Fruit fly (Drosophila melanogaster): ENCODE data around the gene sav.
A peak's percentile ranks its signal among the peaks of the same experiment; 100 is the strongest.

sav gene

DNA sequence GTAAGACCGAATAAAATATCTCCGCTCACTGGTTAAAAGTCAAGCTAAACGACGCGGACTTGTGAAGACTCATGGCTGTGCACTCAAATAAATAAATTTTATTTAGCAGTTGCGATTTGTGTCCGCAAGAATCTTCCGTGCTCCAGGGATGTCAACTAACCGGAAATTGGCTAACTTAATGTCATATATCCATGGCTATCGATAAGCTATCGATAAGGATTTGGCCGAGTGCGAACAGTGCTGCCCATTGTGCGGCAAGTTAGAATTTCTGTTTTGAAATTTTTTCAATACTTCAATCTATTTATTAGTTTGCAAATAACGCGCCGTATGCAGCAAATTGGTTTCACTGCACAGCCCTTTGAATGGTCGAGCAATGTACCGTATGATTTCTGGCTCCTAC lies 7.2 kb downstream of the sav start, which contains the start of gene p53 (continued):
- TF ChIP-seq Usf (GFP tag; optimal IDR thresholded peaks at IDR 0.05) (peak; percentile 21), rib (GFP tag; IDR thresholded peaks at IDR 0.05) (peak; percentile 33), dati (GFP tag; IDR thresholded peaks at IDR 0.05) (peak; percentile 48; the same call in 1 of the 2 replicates), Neu2 (GFP tag; optimal IDR thresholded peaks at IDR 0.05; ENCODE audit: borderline replicate concordance) (no peak), CG8944 (GFP tag; optimal IDR thresholded peaks at IDR 0.05) (peak; percentile 20), zen (tag; optimal IDR thresholded peaks at IDR 0.05) (peak; percentile 52), esg (GFP tag; conservative IDR thresholded peaks at IDR 0.05) (no peak), croc (GFP tag; conservative IDR thresholded peaks at IDR 0.05) (peak; percentile 25; the same call in 2 of the 3 replicates), Nf-YC (tag; optimal IDR thresholded peaks at IDR 0.05) (peak; percentile 18), luna (GFP tag; optimal IDR thresholded peaks at IDR 0.05) (peak; percentile 64), YL-1 (GFP tag; optimal IDR thresholded peaks at IDR 0.05) (peak; percentile 44), CG6254 (GFP tag; optimal IDR thresholded peaks at IDR 0.05) (peak; percentile 62), Pdp1 (GFP tag; optimal IDR thresholded peaks at IDR 0.05) (peak; percentile 57 to 59), Fer2 (tag; optimal IDR thresholded peaks at IDR 0.05) (peak; percentile 57), Myb (GFP tag; optimal IDR thresholded peaks at IDR 0.05) (peak; percentile 56), Dll (GFP tag; IDR thresholded peaks at IDR 0.05; ENCODE audit: partially characterized antibody) (peak; percentile 71), CG3065 (GFP tag; optimal IDR thresholded peaks at IDR 0.05) (no peak), jumu (GFP tag; optimal IDR thresholded peaks at IDR 0.05) (no peak), CG7786 (GFP tag; optimal IDR thresholded peaks at IDR 0.05) (peak; percentile 28), CG13296 (GFP tag; optimal IDR thresholded peaks at IDR 0.05) (peak; percentile 76), Drgx (GFP tag; IDR thresholded peaks at IDR 0.05) (no peak), zf30C (GFP tag; optimal IDR thresholded peaks at IDR 0.05) (no peak), Camta (GFP tag; optimal IDR thresholded peaks at IDR 0.05) (peak; percentile 83), pros (GFP tag; optimal IDR thresholded peaks at IDR 0.05) (no peak), Bdp1 (GFP tag; optimal IDR thresholded peaks at IDR 0.05) (peak; percentile 41), CG2678 (tag; optimal IDR thresholded peaks at IDR 0.05) (peak; percentile 55), pfk (GFP tag; optimal IDR thresholded peaks at IDR 0.05) (peak; percentile 37), ken (GFP tag; IDR thresholded peaks at IDR 0.05) (peak; percentile 62; the same call in 2 of the 3 replicates), CG14667 (GFP tag; IDR thresholded peaks at IDR 0.05) (0 out of 2 replicates have a peak, but pooled peaks have one; percentile 8), Dad (GFP tag; optimal IDR thresholded peaks at IDR 0.05) (peak; percentile 75), CHES-1-like (GFP tag; optimal IDR thresholded peaks at IDR 0.05) (peak; percentile 68), Dref (GFP tag; IDR thresholded peaks at IDR 0.05) (peak; percentile 88), ac (GFP tag; optimal IDR thresholded peaks at IDR 0.05) (peak; percentile 16), CG5245 (GFP tag; optimal IDR thresholded peaks at IDR 0.05) (peak; percentile 54), pnt (GFP tag; optimal IDR thresholded peaks at IDR 0.05) (no peak), scrt (GFP tag; optimal IDR thresholded peaks at IDR 0.05) (peak; percentile 70), CoRest (tag; optimal IDR thresholded peaks at IDR 0.05) (peak; percentile 67), Hsf (GFP tag; optimal IDR thresholded peaks at IDR 0.05) (peak; percentile 83), peb (GFP tag; IDR thresholded peaks at IDR 0.05) (0 out of 2 replicates have a peak, but pooled peaks have one; percentile 27), Dip3 (GFP tag; optimal IDR thresholded peaks at IDR 0.05) (peak; percentile 72), bsh (GFP tag; optimal IDR thresholded peaks at IDR 0.05) (peak in 1 of 2 experiments; percentile 64), ranshi (GFP tag; IDR thresholded peaks at IDR 0.05) (peak; percentile 66), CG7357 (GFP tag; IDR thresholded peaks at IDR 0.05) (no peak), CG14965 (GFP tag; optimal IDR thresholded peaks at IDR 0.05; ENCODE audit: borderline replicate concordance) (peak; percentile 27), pho (GFP tag; optimal IDR thresholded peaks at IDR 0.05) (peak; percentile 59), CG7271 (tag; optimal IDR thresholded peaks at IDR 0.05) (peak; percentile 83), Chrac-16 (GFP tag; optimal IDR thresholded peaks at IDR 0.05) (peak; percentile 15), CG11560 (tag; IDR thresholded peaks at IDR 0.05) (no peak; the same call in 2 of the 3 replicates), CG8765 (GFP tag; IDR thresholded peaks at IDR 0.05) (peak; percentile 26; the same call in 1 of the 2 replicates), CG12219 (GFP tag; optimal IDR thresholded peaks at IDR 0.05) (peak; percentile 74), CG30403 (GFP tag; optimal IDR thresholded peaks at IDR 0.05) (peak; percentile 57)
